Worm (Caenorhabditis elegans) whole organism, L4 larva: Measurements from ENCODE around the gene C49C3.20.

Experiments
- ZK546.5 ChIP-seq, 2 experiments: sonication (generic microtip); optimal IDR thresholded peaks; 2 replicates each; lab custom pipeline; 2017; ENCODE audit warnings: missing biosample characterization in 2 of 2, missing genetic modification characterization in 2 of 2
- ceh-28 ChIP-seq: fragments of 150-350 bp; optimal IDR thresholded peaks from 2 replicates; lab custom pipeline; 2014; ENCODE audit warnings: missing biosample characterization, missing genetic modification reagents, missing genetic modification characterization
- jun-1 ChIP-seq: fragments of 150-350 bp; optimal IDR thresholded peaks from 2 replicates; lab custom pipeline; 2014; ENCODE audit warnings: missing biosample characterization, missing genetic modification reagents, missing genetic modification characterization
- lir-3 ChIP-seq: sonication (generic microtip); optimal IDR thresholded peaks from 2 replicates; lab custom pipeline; 2016; ENCODE audit warnings: mild to moderate bottlenecking, missing genetic modification characterization, missing compliant biosample characterization

DNA sequence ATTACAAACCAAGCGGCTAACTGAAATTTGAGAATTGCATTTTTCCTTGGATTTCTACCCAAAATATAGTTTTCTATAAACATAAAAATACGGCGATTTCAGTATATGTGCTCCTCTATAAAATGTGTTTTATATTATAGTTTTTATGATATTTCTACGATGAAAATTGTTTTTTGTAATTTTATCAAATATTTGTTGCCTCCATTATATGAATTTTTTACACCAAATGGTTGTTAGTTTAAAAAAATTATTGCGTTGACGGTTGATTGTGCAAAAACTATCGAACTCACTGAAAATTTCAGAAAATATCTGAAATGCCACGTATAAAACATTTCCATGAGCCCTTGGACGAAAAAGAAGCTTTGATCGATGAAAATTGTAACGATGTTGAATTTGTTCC lies 8.1 kb downstream of the C49C3.20 start, which contains the start of gene T28F3.9:
- TF ChIP-seq lir-3 (tag; lab: Kevin White, UChicago) (no peak), ZK546.5 (tag; optimal IDR thresholded peaks at IDR 0.05; lab: Kevin White, UChicago) (no peak), jun-1 (tag; lab: Kevin White, UChicago) (no peak), ceh-28 (tag; lab: Kevin White, UChicago) (no peak)
